Fruit fly (Drosophila melanogaster) whole organism, embryonic: ENCODE results near the gene Enoph.

Source experiments
- BEAF-32 ChIP-seq: fragments of 200-800 bp; sonication (Bioruptor generic); optimal IDR thresholded peaks from 3 replicates; lab custom pipeline; 2017; ENCODE audit warnings: missing biosample characterization, missing genetic modification characterization, mild to moderate bottlenecking, moderate library complexity, missing genetic modification reagents
- CG1024 ChIP-seq: fragments of 200-800 bp; sonication (Bioruptor generic); IDR thresholded peaks from 2 replicates; pipeline ENCODE4 v1.3.6; 2022; ENCODE audit warnings: missing biosample characterization, missing genetic modification characterization
- CG10654 ChIP-seq: fragments of 200-800 bp; sonication (Bioruptor generic); optimal IDR thresholded peaks from 2 replicates; lab custom pipeline; 2016; ENCODE audit warnings: missing biosample characterization, missing genetic modification characterization
- CG11398 ChIP-seq: fragments of 200-800 bp; sonication (Bioruptor generic); optimal IDR thresholded peaks from 2 replicates; lab custom pipeline; 2016; ENCODE audit warnings: missing biosample characterization, missing genetic modification characterization
- CG11696 ChIP-seq: fragments of 200-800 bp; sonication (Bioruptor generic); IDR thresholded peaks from 2 replicates; pipeline ENCODE4 v1.3.6; 2022; ENCODE audit warnings: missing biosample characterization, missing genetic modification characterization
- CG12391 ChIP-seq: fragments of 200-800 bp; sonication (Bioruptor generic); optimal IDR thresholded peaks from 3 replicates; lab custom pipeline; 2018; ENCODE audit warnings: missing biosample characterization, mild to moderate bottlenecking, missing genetic modification characterization, moderate library complexity
- CG12659 ChIP-seq: fragments of 200-800 bp; sonication (Bioruptor generic); optimal IDR thresholded peaks from 3 replicates; lab custom pipeline; 2017; ENCODE audit warnings: mild to moderate bottlenecking, missing biosample characterization, missing genetic modification reagents, missing genetic modification characterization
- CG15514 ChIP-seq: fragments of 200-800 bp; sonication (Bioruptor generic); optimal IDR thresholded peaks from 3 replicates; lab custom pipeline; 2017; ENCODE audit warnings: missing biosample characterization, missing genetic modification characterization, mild to moderate bottlenecking, moderate library complexity, missing genetic modification reagents
- CG1603 ChIP-seq: fragments of 200-800 bp; sonication (Bioruptor generic); optimal IDR thresholded peaks from 2 replicates; lab custom pipeline; 2019; ENCODE audit warnings: missing biosample characterization, mild to moderate bottlenecking, missing genetic modification characterization, moderate library complexity
- CG17359 ChIP-seq: fragments of 200-800 bp; sonication (Bioruptor generic); optimal IDR thresholded peaks from 3 replicates; lab custom pipeline; 2018; ENCODE audit warnings: missing biosample characterization, mild to moderate bottlenecking, missing genetic modification characterization, moderate library complexity
- CG17802 ChIP-seq: fragments of 200-800 bp; sonication (Bioruptor generic); optimal IDR thresholded peaks from 2 replicates; lab custom pipeline; 2018; ENCODE audit warnings: missing biosample characterization, mild to moderate bottlenecking, missing genetic modification characterization, moderate library complexity
- CG2199 ChIP-seq: fragments of 200-800 bp; sonication (Bioruptor generic); IDR thresholded peaks from 3 replicates; pipeline ENCODE4 v1.3.6; 2022; ENCODE audit warnings: missing biosample characterization, missing genetic modification characterization
- CG30020 ChIP-seq: fragments of 200-800 bp; optimal IDR thresholded peaks from 2 replicates; lab custom pipeline; 2019; ENCODE audit warnings: missing biosample characterization, mild to moderate bottlenecking, missing genetic modification characterization, moderate library complexity
- CG32532 ChIP-seq: fragments of 200-800 bp; sonication (Bioruptor generic); IDR thresholded peaks from 2 replicates; pipeline ENCODE4 v1.3.6; 2022; ENCODE audit warnings: missing biosample characterization, missing genetic modification characterization
- CG34376 ChIP-seq: fragments of 200-800 bp; sonication (Bioruptor generic); optimal IDR thresholded peaks from 2 replicates; lab custom pipeline; 2018; ENCODE audit warnings: missing biosample characterization, mild to moderate bottlenecking, missing genetic modification characterization
- CG3995 ChIP-seq: fragments of 200-800 bp; sonication (Bioruptor generic); optimal IDR thresholded peaks from 3 replicates; lab custom pipeline; 2016; ENCODE audit warnings: missing biosample characterization, missing genetic modification characterization
- CG4328 ChIP-seq: fragments of 200-800 bp; sonication (Bioruptor generic); optimal IDR thresholded peaks from 3 replicates; lab custom pipeline; 2017; ENCODE audit warnings: missing biosample characterization, missing genetic modification reagents, missing genetic modification characterization
- CG7357 ChIP-seq: fragments of 200-800 bp; sonication (Bioruptor generic); IDR thresholded peaks from 3 replicates; pipeline ENCODE4 v1.3.6; 2022; ENCODE audit warnings: missing biosample characterization, missing genetic modification characterization
- CG7745 ChIP-seq: fragments of 200-800 bp; sonication (Bioruptor generic); optimal IDR thresholded peaks from 2 replicates; lab custom pipeline; 2018; ENCODE audit warnings: missing biosample characterization, mild to moderate bottlenecking, missing genetic modification characterization, moderate library complexity
- CG8388 ChIP-seq: fragments of 200-800 bp; sonication (Bioruptor generic); optimal IDR thresholded peaks from 2 replicates; lab custom pipeline; 2019; ENCODE audit warnings: missing biosample characterization, mild to moderate bottlenecking, missing genetic modification characterization, moderate library complexity
- Chrac-16 ChIP-seq: fragments of 200-800 bp; sonication (Bioruptor generic); optimal IDR thresholded peaks from 3 replicates; lab custom pipeline; 2016; ENCODE audit warnings: missing biosample characterization, missing genetic modification characterization
- Dek ChIP-seq: fragments of 200-800 bp; sonication (Bioruptor generic); optimal IDR thresholded peaks from 3 replicates; lab custom pipeline; 2019; ENCODE audit warnings: missing biosample characterization, mild to moderate bottlenecking, missing genetic modification characterization, moderate library complexity
- Dfd ChIP-seq, 2 experiments: fragments of >200 bp; optimal IDR thresholded peaks; 2 replicates each; lab custom pipeline; 2017; ENCODE audit warnings: missing biosample characterization in 2 of 2, missing genetic modification characterization in 2 of 2
- Drgx ChIP-seq: fragments of 200-800 bp; sonication (Bioruptor generic); IDR thresholded peaks from 2 replicates; pipeline ENCODE4 v1.3.6; 2022; ENCODE audit warnings: missing biosample characterization, missing genetic modification characterization
- Eip74EF ChIP-seq, 2 experiments: fragments of 200-800 bp in 1 of 2; fragments of >200 bp in 1 of 2; sonication (Bioruptor generic) in 1 of 2; optimal IDR thresholded peaks; 2 replicates each; lab custom pipeline; 2017 to 2019; ENCODE audit warnings: missing biosample characterization in 2 of 2, missing genetic modification characterization in 2 of 2, mild to moderate bottlenecking in 1 of 2, moderate library complexity in 1 of 2
- Elba2 ChIP-seq: fragments of 200-800 bp; sonication (Bioruptor generic); optimal IDR thresholded peaks from 3 replicates; lab custom pipeline; 2016; ENCODE audit warnings: missing biosample characterization, missing genetic modification characterization
- GATAe ChIP-seq: fragments of 200-800 bp; sonication (Bioruptor generic); conservative IDR thresholded peaks from 2 replicates; pipeline ENCODE4 v1.3.6; 2022; ENCODE audit warnings: missing biosample characterization, missing genetic modification characterization
- HmgZ ChIP-seq: fragments of 200-800 bp; sonication (Bioruptor generic); optimal IDR thresholded peaks from 2 replicates; lab custom pipeline; 2018; ENCODE audit warnings: missing biosample characterization, mild to moderate bottlenecking, missing genetic modification characterization
- MBD-R2 ChIP-seq: fragments of 200-800 bp; sonication (Bioruptor generic); IDR thresholded peaks from 2 replicates; pipeline ENCODE4 v1.3.6; 2022; ENCODE audit warnings: missing biosample characterization, missing genetic modification characterization
- Med ChIP-seq: fragments of 200-800 bp; sonication (Bioruptor generic); peaks from one replicate; lab custom pipeline; 2016; ENCODE audit warnings: missing biosample characterization, missing genetic modification characterization, mild to moderate bottlenecking, inconsistent platforms, moderate library complexity
- Myb ChIP-seq: fragments of 200-800 bp; sonication (Bioruptor generic); optimal IDR thresholded peaks from 2 replicates; lab custom pipeline; 2016; ENCODE audit warnings: missing biosample characterization, missing genetic modification characterization
- btn ChIP-seq: fragments of 200-800 bp; sonication (Bioruptor generic); optimal IDR thresholded peaks from 2 replicates; lab custom pipeline; 2016; ENCODE audit warnings: missing biosample characterization, missing genetic modification characterization
- cg ChIP-seq: fragments of 200-800 bp; sonication (Bioruptor generic); optimal IDR thresholded peaks from 3 replicates; lab custom pipeline; 2019; ENCODE audit warnings: missing biosample characterization, mild to moderate bottlenecking, missing genetic modification characterization, moderate library complexity
- exex ChIP-seq: fragments of 200-800 bp; sonication (Bioruptor generic); optimal IDR thresholded peaks from 4 replicates; lab custom pipeline; 2018; ENCODE audit warnings: missing biosample characterization, mild to moderate bottlenecking, missing genetic modification characterization, moderate library complexity
- gfzf ChIP-seq: fragments of 200-800 bp; sonication (Bioruptor generic); optimal IDR thresholded peaks from 2 replicates; lab custom pipeline; 2016; ENCODE audit warnings: missing biosample characterization, mild to moderate bottlenecking, missing genetic modification characterization, moderate library complexity
- grn ChIP-seq: fragments of 200-800 bp; sonication (Bioruptor generic); optimal IDR thresholded peaks from 3 replicates; lab custom pipeline; 2017; ENCODE audit warnings: missing biosample characterization, missing genetic modification characterization
- mirr ChIP-seq: fragments of 200-800 bp; sonication (Bioruptor generic); optimal IDR thresholded peaks from 3 replicates; lab custom pipeline; 2018; ENCODE audit warnings: missing biosample characterization, mild to moderate bottlenecking, missing genetic modification characterization
- nom ChIP-seq: fragments of 200-800 bp; sonication (Bioruptor generic); optimal IDR thresholded peaks from 2 replicates; lab custom pipeline; 2017; ENCODE audit warnings: missing biosample characterization, missing genetic modification characterization, mild to moderate bottlenecking, moderate library complexity, missing genetic modification reagents
- peb ChIP-seq: fragments of 200-800 bp; sonication (Bioruptor generic); IDR thresholded peaks from 2 replicates; pipeline ENCODE4 v1.3.6; 2022; ENCODE audit warnings: missing biosample characterization, missing genetic modification characterization
- pzg ChIP-seq: fragments of 200-800 bp; sonication (Bioruptor generic); optimal IDR thresholded peaks from 3 replicates; lab custom pipeline; 2018; ENCODE audit warnings: missing biosample characterization, mild to moderate bottlenecking, missing genetic modification characterization, moderate library complexity
- row ChIP-seq: fragments of 200-800 bp; sonication (Bioruptor generic); IDR thresholded peaks from 3 replicates; pipeline ENCODE4 v1.3.6; 2022; ENCODE audit warnings: missing biosample characterization, missing genetic modification characterization
- shn ChIP-seq: fragments of 200-800 bp; sonication (Bioruptor generic); optimal IDR thresholded peaks from 3 replicates; lab custom pipeline; 2016; ENCODE audit warnings: missing biosample characterization, missing genetic modification characterization
- sob ChIP-seq: fragments of 200-800 bp; sonication (Bioruptor generic); IDR thresholded peaks from 2 replicates; pipeline ENCODE4 v1.3.6; 2022; ENCODE audit warnings: missing biosample characterization, missing genetic modification characterization
- ssp ChIP-seq: fragments of 200-800 bp; sonication (Bioruptor generic); IDR thresholded peaks from 2 replicates; pipeline ENCODE4 v1.3.6; 2022; ENCODE audit warnings: missing biosample characterization, missing genetic modification characterization
- sug ChIP-seq: fragments of 200-800 bp; optimal IDR thresholded peaks from 2 replicates; lab custom pipeline; 2019; ENCODE audit warnings: missing biosample characterization, mild to moderate bottlenecking, missing genetic modification characterization, moderate library complexity
- wek ChIP-seq: fragments of 200-800 bp; sonication (Bioruptor generic); optimal IDR thresholded peaks from 3 replicates; lab custom pipeline; 2018; ENCODE audit warnings: missing biosample characterization, mild to moderate bottlenecking, missing genetic modification characterization, moderate library complexity

Gene Enoph

DNA sequence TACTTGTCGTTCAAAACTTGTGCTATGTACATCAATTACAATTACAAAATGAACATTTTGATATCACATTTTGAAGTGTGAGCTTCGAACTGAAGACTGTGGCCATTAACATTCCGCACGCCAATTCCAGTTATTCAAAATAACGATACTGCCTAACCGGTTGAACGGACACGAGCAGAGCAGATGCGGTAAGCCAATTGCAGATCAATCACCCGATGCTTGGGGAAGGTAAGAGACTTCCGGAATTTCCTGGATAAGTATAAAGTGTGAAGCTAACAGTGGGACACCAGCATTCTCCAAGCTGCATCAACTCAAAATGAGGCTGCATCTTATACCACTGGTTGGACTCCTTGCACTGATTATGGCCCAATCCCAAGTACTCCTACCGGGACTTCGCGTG is 32.6 kb downstream of the Enoph start, which contains the start of gene CG14664:
Gene CG14664, plus strand, starts transcription at position 301 of the 400 bp plus-strand sequence.
- TF ChIP-seq CG17359 (tag; lab: Kevin White, UChicago) (no peak), CG8388 (GFP tag; lab: Kevin White, UChicago) (no peak), peb (GFP tag; lab: Robert Waterston, UW) (no peak), MBD-R2 (GFP tag; lab: Robert Waterston, UW) (0 out of 2 replicates have a peak, but pooled peaks have one; percentile 11), CG10654 (GFP tag; lab: Kevin White, UChicago) (no peak), CG4328 (GFP tag; lab: Kevin White, UChicago) (no peak)

DNA sequence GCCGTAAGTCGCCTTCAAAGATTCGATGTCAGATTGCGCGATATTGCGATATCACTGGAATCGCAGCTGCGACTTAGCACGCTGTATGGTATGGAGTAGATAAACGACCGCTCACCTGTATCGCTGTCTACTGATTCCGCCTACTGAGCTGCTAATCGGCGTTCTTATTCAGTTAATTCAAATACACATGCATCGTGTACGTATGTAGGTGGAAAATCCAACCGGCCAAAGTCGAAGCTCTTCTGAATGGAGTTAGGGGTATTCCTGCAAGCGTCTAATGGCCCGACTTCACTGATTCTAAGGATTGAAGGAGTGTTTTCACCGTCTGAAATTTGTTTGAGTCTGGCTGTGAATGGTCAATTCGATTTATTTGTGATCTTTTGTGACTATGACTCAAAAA is 33.3 kb downstream of the Enoph start, which contains the start of gene CG2604:
Gene CG2604, minus strand, starts transcription at position 231 of the 400 bp plus-strand sequence.
- TF ChIP-seq CG32532 (GFP tag; lab: Robert Waterston, UW) (0 out of 2 replicates have a peak, but pooled peaks have one; percentile 44), CG11398 (no peak), nom (peak; percentile 86), CG34376 (GFP tag; lab: Kevin White, UChicago) (peak; percentile 35), gfzf (GFP tag; lab: Kevin White, UChicago) (peak; percentile 31), BEAF-32 (GFP tag; lab: Kevin White, UChicago) (peak; percentile 2), CG11696 (GFP tag; lab: Robert Waterston, UW) (no peak), exex (tag; lab: Kevin White, UChicago) (peak; percentile 49), mirr (GFP tag; lab: Kevin White, UChicago) (peak; percentile 31), Myb (GFP tag; lab: Kevin White, UChicago) (peak; percentile 23), wek (GFP tag; lab: Kevin White, UChicago) (peak; percentile 87), CG15514 (GFP tag; lab: Kevin White, UChicago) (peak; percentile 61), sug (tag; lab: Kevin White, UChicago) (peak; percentile 23), pzg (GFP tag; lab: Kevin White, UChicago) (peak; percentile 45), MBD-R2 (GFP tag; lab: Robert Waterston, UW) (peak; percentile 29; the same call in 1 of the 2 replicates), grn (GFP tag; lab: Kevin White, UChicago) (peak; percentile 82), Med (GFP tag; lab: Kevin White, UChicago) (peak; percentile 74), Elba2 (peak; percentile 50), CG1603 (peak; percentile 31), Drgx (GFP tag; lab: Robert Waterston, UW) (peak; percentile 50), shn (GFP tag; lab: Kevin White, UChicago) (no peak), CG3995 (peak; percentile 65), Dfd (GFP tag; optimal IDR thresholded peaks at IDR 0.05; lab: Kevin White, UChicago) (peak in 1 of 2 experiments; percentile 28), CG1024 (GFP tag; lab: Robert Waterston, UW) (peak; percentile 53), CG2199 (0 out of 3 replicates have a peak, but pooled peaks have one; percentile 28), CG7357 (GFP tag; lab: Robert Waterston, UW) (peak; percentile 92), row (GFP tag; lab: Robert Waterston, UW) (peak; percentile 68), sob (GFP tag; lab: Robert Waterston, UW) (0 out of 2 replicates have a peak, but pooled peaks have one; percentile 13), cg (GFP tag; lab: Kevin White, UChicago) (peak; percentile 26), CG30020 (tag; lab: Kevin White, UChicago) (peak; percentile 79), CG17802 (tag; lab: Kevin White, UChicago) (peak; percentile 55), btn (GFP tag; lab: Kevin White, UChicago) (no peak), GATAe (GFP tag; lab: Robert Waterston, UW) (no peak), ssp (GFP tag; lab: Robert Waterston, UW) (peak; percentile 94), Chrac-16 (GFP tag; lab: Kevin White, UChicago) (no peak), Eip74EF (GFP tag; optimal IDR thresholded peaks at IDR 0.05; lab: Kevin White, UChicago) (peak in 1 of 2 experiments; percentile 57), Dek (tag; lab: Kevin White, UChicago) (no peak), CG12659 (GFP tag; lab: Kevin White, UChicago) (no peak), HmgZ (tag; lab: Kevin White, UChicago) (peak; percentile 10), CG7745 (no peak), CG12391 (tag; lab: Kevin White, UChicago) (no peak)
